Fruit fly (Drosophila melanogaster) whole organism, embryonic: ENCODE results near the gene ss.

Experiments
- Ada2b ChIP-seq: fragments of 200-800 bp; sonication (Bioruptor generic); IDR thresholded peaks from 2 replicates; pipeline ENCODE4 v1.3.6; 2022; ENCODE audit warnings: missing biosample characterization, missing genetic modification characterization
- CG10267 ChIP-seq: fragments of 200-800 bp; sonication (Bioruptor generic); optimal IDR thresholded peaks from 2 replicates; lab custom pipeline; 2018; ENCODE audit warnings: missing biosample characterization, mild to moderate bottlenecking, missing genetic modification characterization, moderate library complexity
- CG11093 ChIP-seq: fragments of 200-800 bp; sonication (Bioruptor generic); IDR thresholded peaks from 3 replicates; pipeline ENCODE4 v1.3.6; 2022; ENCODE audit warnings: missing biosample characterization, missing genetic modification characterization
- CG12769 ChIP-seq: fragments of 200-800 bp; sonication (Bioruptor generic); optimal IDR thresholded peaks from 2 replicates; lab custom pipeline; 2019; ENCODE audit warnings: missing biosample characterization, mild to moderate bottlenecking, missing genetic modification characterization, moderate library complexity
- CG15514 ChIP-seq: fragments of 200-800 bp; sonication (Bioruptor generic); optimal IDR thresholded peaks from 3 replicates; lab custom pipeline; 2017; ENCODE audit warnings: missing biosample characterization, missing genetic modification characterization, mild to moderate bottlenecking, moderate library complexity, missing genetic modification reagents
- CG17829 ChIP-seq: fragments of 200-800 bp; optimal IDR thresholded peaks from 2 replicates; lab custom pipeline; 2019; ENCODE audit warnings: missing biosample characterization, mild to moderate bottlenecking, missing genetic modification characterization, moderate library complexity
- CG2116 ChIP-seq: fragments of 200-800 bp; sonication (Bioruptor generic); optimal IDR thresholded peaks from 3 replicates; lab custom pipeline; 2018; ENCODE audit warnings: missing biosample characterization, mild to moderate bottlenecking, missing genetic modification characterization
- CG30403 ChIP-seq: fragments of 200-800 bp; sonication (Bioruptor generic); optimal IDR thresholded peaks from 3 replicates; lab custom pipeline; 2016; ENCODE audit warnings: missing biosample characterization, missing genetic modification characterization
- CG31224 ChIP-seq: fragments of 200-800 bp; sonication (Bioruptor generic); IDR thresholded peaks from 2 replicates; pipeline ENCODE4 v1.3.6; 2022; ENCODE audit warnings: missing biosample characterization, missing genetic modification characterization
- CG4328 ChIP-seq: fragments of 200-800 bp; sonication (Bioruptor generic); optimal IDR thresholded peaks from 3 replicates; lab custom pipeline; 2017; ENCODE audit warnings: missing biosample characterization, missing genetic modification reagents, missing genetic modification characterization
- CG5180 ChIP-seq: fragments of 200-800 bp; sonication (Bioruptor generic); optimal IDR thresholded peaks from 3 replicates; lab custom pipeline; 2017; ENCODE audit warnings: missing biosample characterization, missing genetic modification characterization, mild to moderate bottlenecking, moderate library complexity, missing genetic modification reagents
- CG5953 ChIP-seq: fragments of 200-800 bp; sonication (Bioruptor generic); IDR thresholded peaks from 2 replicates; pipeline ENCODE4 v1.3.6; 2022; ENCODE audit warnings: missing biosample characterization, missing genetic modification characterization
- CG9797 ChIP-seq: fragments of 200-800 bp; sonication (Bioruptor generic); optimal IDR thresholded peaks from 3 replicates; lab custom pipeline; 2018; ENCODE audit warnings: missing biosample characterization, mild to moderate bottlenecking, missing genetic modification characterization
- CG9876 ChIP-seq: fragments of 200-800 bp; sonication (Bioruptor generic); optimal IDR thresholded peaks from 2 replicates; lab custom pipeline; 2016; ENCODE audit warnings: missing biosample characterization, missing genetic modification characterization
- Dll ChIP-seq: fragments of 200-800 bp; sonication (Bioruptor generic); IDR thresholded peaks from 4 replicates; pipeline ENCODE4 v1.3.6; 2022; ENCODE audit warnings: missing biosample characterization, missing genetic modification characterization; ENCODE audit not compliant: partially characterized antibody
- Fer2 ChIP-seq: fragments of 200-800 bp; sonication (Bioruptor generic); optimal IDR thresholded peaks from 2 replicates; lab custom pipeline; 2018; ENCODE audit warnings: missing biosample characterization, mild to moderate bottlenecking, missing genetic modification characterization, moderate library complexity
- Fer3 ChIP-seq: fragments of 200-800 bp; sonication (Bioruptor generic); optimal IDR thresholded peaks from 2 replicates; lab custom pipeline; 2018; ENCODE audit warnings: missing biosample characterization, mild to moderate bottlenecking, missing genetic modification characterization, moderate library complexity
- Gug ChIP-seq: fragments of 200-800 bp; sonication (Bioruptor generic); IDR thresholded peaks from 4 replicates; pipeline ENCODE4 v1.3.6; 2022; ENCODE audit warnings: missing biosample characterization, missing genetic modification characterization
- HLH4C ChIP-seq: fragments of 200-800 bp; sonication (Bioruptor generic); IDR thresholded peaks from 3 replicates; pipeline ENCODE4 v1.3.6; 2022; ENCODE audit warnings: missing biosample characterization, missing genetic modification characterization; ENCODE audit not compliant: partially characterized antibody
- HmgD ChIP-seq: fragments of 200-800 bp; sonication (Bioruptor generic); optimal IDR thresholded peaks from 3 replicates; lab custom pipeline; 2016; ENCODE audit warnings: missing biosample characterization, missing genetic modification characterization
- Hr78 ChIP-seq, 2 experiments: fragments of 200-800 bp in 1 of 2; fragments of >200 bp in 1 of 2; sonication (Bioruptor generic) in 1 of 2; optimal IDR thresholded peaks; 2 replicates each; lab custom pipeline; 2017 to 2019; ENCODE audit warnings: missing biosample characterization in 2 of 2, missing genetic modification characterization in 2 of 2, mild to moderate bottlenecking in 1 of 2, moderate library complexity in 1 of 2
- MESR4 ChIP-seq: fragments of 200-800 bp; sonication (Bioruptor generic); optimal IDR thresholded peaks from 2 replicates; lab custom pipeline; 2018; ENCODE audit warnings: missing biosample characterization, mild to moderate bottlenecking, missing genetic modification characterization, moderate library complexity
- Neu2 ChIP-seq: fragments of 200-800 bp; sonication (Bioruptor generic); optimal IDR thresholded peaks from 3 replicates; lab custom pipeline; 2016; ENCODE audit warnings: missing biosample characterization, missing genetic modification characterization, borderline replicate concordance
- Oaz ChIP-seq: fragments of 200-800 bp; sonication (Bioruptor generic); IDR thresholded peaks from 2 replicates; pipeline ENCODE4 v1.3.6; 2022; ENCODE audit warnings: missing biosample characterization, missing genetic modification characterization
- Poxn ChIP-seq: fragments of 200-800 bp; sonication (Bioruptor generic); IDR thresholded peaks from 2 replicates; pipeline ENCODE4 v1.3.6; 2022; ENCODE audit warnings: missing biosample characterization, missing genetic modification characterization
- Trl ChIP-seq, 3 experiments: fragments of >200 bp in 2 of 3; fragments of 200-800 bp in 1 of 3; sonication (Bioruptor generic) in 1 of 3; optimal IDR thresholded peaks; 2 replicates in 1 of 3; 3 replicates in 2 of 3; lab custom pipeline; 2016 to 2017; ENCODE audit warnings: missing biosample characterization in 1 of 3, missing genetic modification characterization in 1 of 3
- Xrp1 ChIP-seq: fragments of 200-800 bp; sonication (Bioruptor generic); IDR thresholded peaks from 2 replicates; pipeline ENCODE4 v1.3.6; 2022; ENCODE audit warnings: missing biosample characterization, missing genetic modification characterization
- bsh ChIP-seq, 2 experiments: fragments of 200-800 bp; sonication (Bioruptor generic); optimal IDR thresholded peaks; 2 replicates each; lab custom pipeline; 2017 to 2018; ENCODE audit warnings: mild to moderate bottlenecking in 2 of 2, missing biosample characterization in 2 of 2, missing genetic modification characterization in 2 of 2, moderate library complexity in 1 of 2
- cas ChIP-seq: fragments of 200-800 bp; sonication (Bioruptor generic); IDR thresholded peaks from 2 replicates; pipeline ENCODE4 v1.3.6; 2022; ENCODE audit warnings: missing biosample characterization, missing genetic modification characterization
- chif ChIP-seq, 2 experiments: fragments of 200-800 bp; sonication (Bioruptor generic); optimal IDR thresholded peaks; 3 replicates each; lab custom pipeline; 2016; ENCODE audit warnings: missing biosample characterization in 2 of 2, missing genetic modification characterization in 2 of 2
- chm ChIP-seq: fragments of 200-800 bp; sonication (Bioruptor generic); IDR thresholded peaks from 2 replicates; pipeline ENCODE4 v1.3.6; 2022; ENCODE audit warnings: missing biosample characterization, missing genetic modification characterization
- dati ChIP-seq: fragments of 200-800 bp; sonication (Bioruptor generic); IDR thresholded peaks from 2 replicates; pipeline ENCODE4 v1.3.6; 2022; ENCODE audit warnings: missing biosample characterization, missing genetic modification characterization
- dmrt99B ChIP-seq: fragments of 200-800 bp; sonication (Bioruptor generic); optimal IDR thresholded peaks from 2 replicates; lab custom pipeline; 2018; ENCODE audit warnings: missing biosample characterization, mild to moderate bottlenecking, missing genetic modification characterization, moderate library complexity
- dysf ChIP-seq: fragments of 200-800 bp; sonication (Bioruptor generic); IDR thresholded peaks from 3 replicates; pipeline ENCODE4 v1.3.6; 2022; ENCODE audit warnings: missing biosample characterization, missing genetic modification characterization
- esg ChIP-seq: fragments of 200-800 bp; sonication (Bioruptor generic); conservative IDR thresholded peaks from 2 replicates; pipeline ENCODE4 v1.3.6; 2022; ENCODE audit warnings: missing biosample characterization, missing genetic modification characterization
- gsb-n ChIP-seq: fragments of 200-800 bp; sonication (Bioruptor generic); optimal IDR thresholded peaks from 3 replicates; lab custom pipeline; 2018; ENCODE audit warnings: missing biosample characterization, mild to moderate bottlenecking, missing genetic modification characterization
- ham ChIP-seq: fragments of 200-800 bp; sonication (Bioruptor generic); IDR thresholded peaks from 2 replicates; pipeline ENCODE4 v1.3.6; 2022; ENCODE audit warnings: missing biosample characterization, missing genetic modification characterization
- hth ChIP-seq: fragments of >200 bp; optimal IDR thresholded peaks from 2 replicates; lab custom pipeline; 2017; ENCODE audit warnings: inconsistent platforms
- klu ChIP-seq: fragments of 200-800 bp; sonication (Bioruptor generic); IDR thresholded peaks from 2 replicates; pipeline ENCODE4 v1.3.6; 2022; ENCODE audit warnings: missing biosample characterization, missing genetic modification characterization
- maf-S ChIP-seq: fragments of 200-800 bp; sonication (Bioruptor generic); optimal IDR thresholded peaks from 2 replicates; lab custom pipeline; 2016; ENCODE audit warnings: missing biosample characterization, missing genetic modification characterization
- mam ChIP-seq: fragments of 200-800 bp; sonication (Bioruptor generic); optimal IDR thresholded peaks from 3 replicates; lab custom pipeline; 2016; ENCODE audit warnings: missing biosample characterization, missing genetic modification characterization
- mld ChIP-seq: fragments of 200-800 bp; sonication (Bioruptor generic); IDR thresholded peaks from 3 replicates; pipeline ENCODE4 v1.3.6; 2022; ENCODE audit warnings: missing biosample characterization, missing genetic modification characterization; ENCODE audit not compliant: partially characterized antibody
- ranshi ChIP-seq: fragments of 200-800 bp; sonication (Bioruptor generic); IDR thresholded peaks from 2 replicates; pipeline ENCODE4 v1.3.6; 2022; ENCODE audit warnings: missing biosample characterization, missing genetic modification characterization
- rib ChIP-seq: fragments of 200-800 bp; sonication (Bioruptor generic); IDR thresholded peaks from 2 replicates; pipeline ENCODE4 v1.3.6; 2022; ENCODE audit warnings: missing biosample characterization, missing genetic modification characterization
- scrt ChIP-seq: fragments of 200-800 bp; sonication (Bioruptor generic); optimal IDR thresholded peaks from 2 replicates; lab custom pipeline; 2018; ENCODE audit warnings: missing biosample characterization, mild to moderate bottlenecking, missing genetic modification characterization, moderate library complexity
- sima ChIP-seq: fragments of 200-800 bp; sonication (Bioruptor generic); optimal IDR thresholded peaks from 2 replicates; lab custom pipeline; 2016; ENCODE audit warnings: missing biosample characterization, missing genetic modification characterization
- sr ChIP-seq: fragments of 200-800 bp; sonication (Bioruptor generic); IDR thresholded peaks from 3 replicates; pipeline ENCODE4 v1.3.6; 2022; ENCODE audit warnings: missing biosample characterization, missing genetic modification characterization
- stwl ChIP-seq: fragments of 200-800 bp; sonication (Bioruptor generic); optimal IDR thresholded peaks from 3 replicates; lab custom pipeline; 2018; ENCODE audit warnings: missing biosample characterization, mild to moderate bottlenecking, missing genetic modification characterization, moderate library complexity
- wek ChIP-seq: fragments of 200-800 bp; sonication (Bioruptor generic); optimal IDR thresholded peaks from 3 replicates; lab custom pipeline; 2018; ENCODE audit warnings: missing biosample characterization, mild to moderate bottlenecking, missing genetic modification characterization, moderate library complexity
- wor ChIP-seq: fragments of 200-800 bp; sonication (Bioruptor generic); IDR thresholded peaks from 2 replicates; pipeline ENCODE4 v1.3.6; 2022; ENCODE audit warnings: missing biosample characterization, missing genetic modification characterization

ss gene

DNA sequence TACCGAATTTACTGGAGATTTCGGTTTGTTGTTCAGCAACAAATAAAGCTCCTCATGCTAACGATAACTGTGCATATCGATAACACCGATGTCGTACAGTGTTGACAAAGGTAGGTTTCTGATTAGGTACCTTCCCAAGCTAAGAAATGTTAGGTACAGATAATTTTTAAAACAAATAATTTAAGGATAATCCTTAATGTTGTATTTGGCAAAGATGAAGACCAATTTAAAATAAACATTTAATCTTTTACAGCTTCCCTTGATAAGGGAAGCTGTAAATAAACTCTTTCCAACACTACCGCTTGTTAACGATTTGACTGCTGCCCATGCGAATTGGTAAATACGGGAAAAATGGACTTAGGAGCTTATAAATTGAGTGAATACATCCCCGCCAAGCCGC, 39.4 kb upstream of the ss start, which contains the start of the genes Ttc1 and CG14882 (continued):
- TF ChIP-seq cas (GFP tag; lab: Robert Waterston, UW): peak; percentile 51; the same call in 1 of the 2 replicates
- TF ChIP-seq Trl (optimal IDR thresholded peaks at IDR 0.05; lab: Kevin White, UChicago): no peak
- TF ChIP-seq Trl (GFP tag; optimal IDR thresholded peaks at IDR 0.05; lab: Kevin White, UChicago): peak; percentile 88
- TF ChIP-seq CG17829 (tag; lab: Kevin White, UChicago): peak; percentile 84
- peak; percentile 82 for TF ChIP-seq Oaz (GFP tag; lab: Robert Waterston, UW)
- peak; percentile 91 for TF ChIP-seq stwl (tag; lab: Kevin White, UChicago)
- TF ChIP-seq sima (GFP tag; lab: Kevin White, UChicago): peak; percentile 32
- no peak for TF ChIP-seq dati (GFP tag; lab: Robert Waterston, UW)
- TF ChIP-seq CG31224 (GFP tag; lab: Robert Waterston, UW): peak; percentile 38
- peak; percentile 53; the same call in 2 of the 4 replicates for TF ChIP-seq Dll (GFP tag; lab: Robert Waterston, UW)
- peak; percentile 57; the same call in 2 of the 3 replicates for TF ChIP-seq sr (GFP tag; lab: Robert Waterston, UW)
- TF ChIP-seq rib (GFP tag; lab: Robert Waterston, UW): peak; percentile 80
- TF ChIP-seq Xrp1 (GFP tag; lab: Robert Waterston, UW): peak; percentile 77
- TF ChIP-seq scrt: peak; percentile 15
- TF ChIP-seq maf-S (GFP tag; lab: Kevin White, UChicago): peak; percentile 81
- TF ChIP-seq Fer2 (tag; lab: Kevin White, UChicago): peak; percentile 63
- peak; percentile 82 for TF ChIP-seq ranshi
- TF ChIP-seq CG10267: peak; percentile 94
- TF ChIP-seq CG9876 (GFP tag; lab: Kevin White, UChicago): peak; percentile 44
- no peak for TF ChIP-seq Neu2 (GFP tag; lab: Kevin White, UChicago)
- peak; percentile 84 for TF ChIP-seq mam (GFP tag; lab: Kevin White, UChicago)
- peak; percentile 86 for TF ChIP-seq dysf (GFP tag; lab: Robert Waterston, UW)
- peak; percentile 81 for TF ChIP-seq CG5953 (GFP tag; lab: Robert Waterston, UW)
- TF ChIP-seq hth (lab: Kevin White, UChicago): no peak
- peak; percentile 34; the same call in 1 of the 2 replicates for TF ChIP-seq Ada2b
- TF ChIP-seq mld (GFP tag; lab: Robert Waterston, UW): no peak
- peak; percentile 45 to 90 for TF ChIP-seq bsh (GFP tag; optimal IDR thresholded peaks at IDR 0.05; lab: Kevin White, UChicago)
- TF ChIP-seq CG30403 (GFP tag; lab: Kevin White, UChicago): peak; percentile 93
- no peak; the same call in 2 of the 4 replicates for TF ChIP-seq Gug (GFP tag; lab: Robert Waterston, UW)
- peak; percentile 65 for TF ChIP-seq CG15514 (GFP tag; lab: Kevin White, UChicago)
- peak; percentile 74 for TF ChIP-seq gsb-n (tag; lab: Kevin White, UChicago)
- TF ChIP-seq MESR4 (GFP tag; lab: Kevin White, UChicago): peak; percentile 24
- TF ChIP-seq CG12769: no peak
- TF ChIP-seq wor (GFP tag; lab: Robert Waterston, UW): peak; percentile 84
- peak; percentile 36; the same call in 1 of the 3 replicates for TF ChIP-seq CG11093
- no peak for TF ChIP-seq CG9797 (GFP tag; lab: Kevin White, UChicago)
- TF ChIP-seq wek (GFP tag; lab: Kevin White, UChicago): no peak
- TF ChIP-seq Poxn (GFP tag; lab: Robert Waterston, UW): peak; percentile 76
- peak; percentile 71; the same call in 1 of the 2 replicates for TF ChIP-seq ham (GFP tag; lab: Robert Waterston, UW)
- no peak for TF ChIP-seq CG5180 (GFP tag; lab: Kevin White, UChicago)
- TF ChIP-seq klu: peak; percentile 61
- TF ChIP-seq chm (GFP tag; lab: Robert Waterston, UW): peak; percentile 25; the same call in 1 of the 2 replicates
- peak; percentile 62 to 85 for TF ChIP-seq chif (GFP tag; optimal IDR thresholded peaks at IDR 0.05; lab: Kevin White, UChicago)
- TF ChIP-seq dmrt99B (tag; lab: Kevin White, UChicago): no peak
- TF ChIP-seq CG4328 (GFP tag; lab: Kevin White, UChicago): peak; percentile 38
- TF ChIP-seq CG2116 (GFP tag; lab: Kevin White, UChicago): peak; percentile 72
- peak; percentile 56; the same call in 2 of the 3 replicates for TF ChIP-seq HLH4C (GFP tag; lab: Robert Waterston, UW)
- TF ChIP-seq Fer3 (tag; lab: Kevin White, UChicago): peak; percentile 76
- no peak for TF ChIP-seq HmgD (GFP tag; lab: Kevin White, UChicago)
- TF ChIP-seq Hr78 (GFP tag; optimal IDR thresholded peaks at IDR 0.05; lab: Kevin White, UChicago): no peak
- TF ChIP-seq esg (GFP tag; lab: Robert Waterston, UW): peak; percentile 85
